Fruit fly (Drosophila melanogaster) whole organism, pupa: Measurements from ENCODE around the gene CG10864.

Experiments used
- CG10348 ChIP-seq: fragments of 200-800 bp; sonication (Bioruptor generic); IDR thresholded peaks from 2 replicates; pipeline ENCODE4 v1.3.6; 2022; ENCODE audit warnings: missing biosample characterization, missing genetic modification characterization
- CG12605 ChIP-seq: fragments of 200-800 bp; sonication (Bioruptor generic); IDR thresholded peaks from 2 replicates; pipeline ENCODE4 v1.3.6; 2022; ENCODE audit warnings: missing biosample characterization, missing genetic modification characterization
- CG13204 ChIP-seq: fragments of 200-800 bp; sonication (Bioruptor generic); optimal IDR thresholded peaks from 2 replicates; lab custom pipeline; 2018; ENCODE audit warnings: missing biosample characterization, mild to moderate bottlenecking, missing genetic modification characterization, moderate library complexity
- CG14655 ChIP-seq: fragments of 200-800 bp; sonication (Bioruptor generic); optimal IDR thresholded peaks from 3 replicates; lab custom pipeline; 2017; ENCODE audit warnings: mild to moderate bottlenecking, missing biosample characterization, missing genetic modification reagents, missing genetic modification characterization
- CG15710 ChIP-seq: fragments of 200-800 bp; sonication (Bioruptor generic); optimal IDR thresholded peaks from 2 replicates; lab custom pipeline; 2018; ENCODE audit warnings: missing biosample characterization, mild to moderate bottlenecking, missing genetic modification characterization, moderate library complexity
- CG17806 ChIP-seq: fragments of 200-800 bp; sonication (Bioruptor generic); optimal IDR thresholded peaks from 2 replicates; lab custom pipeline; 2018; ENCODE audit warnings: missing biosample characterization, mild to moderate bottlenecking, missing genetic modification characterization, moderate library complexity
- CG32121 ChIP-seq: fragments of 200-800 bp; sonication (Bioruptor generic); IDR thresholded peaks from 2 replicates; pipeline ENCODE4 v1.3.6; 2022; ENCODE audit warnings: missing biosample characterization, missing genetic modification characterization
- CG34367 ChIP-seq: fragments of 200-800 bp; sonication (Bioruptor generic); optimal IDR thresholded peaks from 2 replicates; lab custom pipeline; 2018; ENCODE audit warnings: missing biosample characterization, mild to moderate bottlenecking, missing genetic modification characterization
- CG4496 ChIP-seq: fragments of 200-800 bp; sonication (Bioruptor generic); IDR thresholded peaks from 3 replicates; pipeline ENCODE4 v1.3.6; 2022; ENCODE audit warnings: missing biosample characterization, missing genetic modification characterization
- CG8159 ChIP-seq: fragments of 200-800 bp; sonication (Bioruptor generic); optimal IDR thresholded peaks from 3 replicates; lab custom pipeline; 2018; ENCODE audit warnings: missing biosample characterization, mild to moderate bottlenecking, missing genetic modification characterization, moderate library complexity
- CG8301 ChIP-seq: fragments of 200-800 bp; sonication (Bioruptor generic); optimal IDR thresholded peaks from 2 replicates; lab custom pipeline; 2018; ENCODE audit warnings: missing biosample characterization, mild to moderate bottlenecking, missing genetic modification characterization
- CG9948 ChIP-seq: fragments of 200-800 bp; sonication (Bioruptor generic); optimal IDR thresholded peaks from 2 replicates; lab custom pipeline; 2018; ENCODE audit warnings: missing biosample characterization, mild to moderate bottlenecking, missing genetic modification characterization, moderate library complexity
- D1 ChIP-seq: fragments of 200-800 bp; sonication (Bioruptor generic); optimal IDR thresholded peaks from 2 replicates; lab custom pipeline; 2018; ENCODE audit warnings: missing biosample characterization, mild to moderate bottlenecking, missing genetic modification characterization, moderate library complexity
- EcR ChIP-seq: fragments of 200-800 bp; sonication (Bioruptor generic); optimal IDR thresholded peaks from 3 replicates; lab custom pipeline; 2019; ENCODE audit warnings: missing biosample characterization, missing genetic modification characterization, mild to moderate bottlenecking, moderate library complexity, missing genetic modification reagents
- Ets98B ChIP-seq: fragments of 200-800 bp; sonication (Bioruptor generic); IDR thresholded peaks from 2 replicates; pipeline ENCODE4 v1.3.6; 2022; ENCODE audit warnings: missing biosample characterization, missing genetic modification characterization
- Pif1A ChIP-seq: fragments of 200-800 bp; sonication (Bioruptor generic); optimal IDR thresholded peaks from 3 replicates; lab custom pipeline; 2016; ENCODE audit warnings: missing biosample characterization, missing genetic modification characterization
- Pif1B ChIP-seq: fragments of 200-800 bp; sonication (Bioruptor generic); optimal IDR thresholded peaks from 3 replicates; lab custom pipeline; 2016; ENCODE audit warnings: missing biosample characterization, missing genetic modification characterization
- Snoo ChIP-seq: fragments of 200-800 bp; sonication (Bioruptor generic); optimal IDR thresholded peaks from 3 replicates; lab custom pipeline; 2017; ENCODE audit warnings: missing biosample characterization, mild to moderate bottlenecking, missing genetic modification characterization, inconsistent platforms
- fd96Ca ChIP-seq: fragments of 200-800 bp; sonication (Bioruptor generic); IDR thresholded peaks from 3 replicates; pipeline ENCODE4 v1.3.6; 2022; ENCODE audit warnings: missing biosample characterization, missing genetic modification characterization
- gl ChIP-seq: fragments of 200-800 bp; sonication (Bioruptor generic); optimal IDR thresholded peaks from 2 replicates; lab custom pipeline; 2018; ENCODE audit warnings: missing biosample characterization, mild to moderate bottlenecking, missing genetic modification characterization
- rn ChIP-seq: fragments of 200-800 bp; sonication (Bioruptor generic); IDR thresholded peaks from 2 replicates; pipeline ENCODE4 v1.3.6; 2022; ENCODE audit warnings: missing biosample characterization, missing genetic modification characterization

The CG10864 gene

dm6 chr3R:18372688-18373304, 38.6 kb downstream of the CG10864 start, which contains the start of gene gl:
Gene gl (minus strand): TSS chr3R:18372738.
- TF ChIP-seq fd96Ca (GFP tag; lab: Robert Waterston, UW) (no peak), CG9948 (no peak), CG8301 (tag; lab: Kevin White, UChicago) (no peak), gl (tag; lab: Kevin White, UChicago) (peak; percentile 2)
- TF ChIP-seq, all 21 proteins: peak for 1

dm6 chr3R:18371346-18371745, 40.1 kb downstream of the CG10864 start:
- TF ChIP-seq CG9948 (no peak), D1 (tag; lab: Kevin White, UChicago) (no peak), CG8301 (tag; lab: Kevin White, UChicago) (no peak), rn (no peak), CG14655 (GFP tag; lab: Kevin White, UChicago) (no peak), Snoo (tag; lab: Kevin White, UChicago) (no peak), Ets98B (GFP tag; lab: Robert Waterston, UW) (peak; percentile 49), CG12605 (GFP tag; lab: Robert Waterston, UW) (peak; percentile 80), gl (tag; lab: Kevin White, UChicago) (peak; percentile 68), CG10348 (GFP tag; lab: Robert Waterston, UW) (no peak), CG8159 (tag; lab: Kevin White, UChicago) (no peak), Pif1A (GFP tag; lab: Kevin White, UChicago) (peak; percentile 36), CG17806 (no peak), CG34367 (tag; lab: Kevin White, UChicago) (peak; percentile 5), Pif1B (GFP tag; lab: Kevin White, UChicago) (no peak), fd96Ca (GFP tag; lab: Robert Waterston, UW) (peak; percentile 64; the same call in 2 of the 3 replicates), CG13204 (GFP tag; lab: Kevin White, UChicago) (no peak), CG32121 (GFP tag; lab: Robert Waterston, UW) (peak; percentile 66), CG15710 (no peak), EcR (GFP tag; lab: Kevin White, UChicago) (no peak), CG4496 (peak; percentile 62; the same call in 2 of the 3 replicates)
- TF ChIP-seq, all 21 proteins: peak for 8

- TF ChIP-seq CG34367 (tag; lab: Kevin White, UChicago) (no peak), CG17806 (no peak), CG8159 (tag; lab: Kevin White, UChicago) (no peak), fd96Ca (GFP tag; lab: Robert Waterston, UW) (no peak)
Observed at dm6 chr3R:18368595-18368994, 42.8 kb downstream of the CG10864 start.

dm6 chr3R:18366644-18366985, 44.8 kb downstream of the CG10864 start:
- TF ChIP-seq D1 (tag; lab: Kevin White, UChicago) (no peak), fd96Ca (GFP tag; lab: Robert Waterston, UW) (0 out of 3 replicates have a peak, but pooled peaks have one; percentile 1), CG8159 (tag; lab: Kevin White, UChicago) (no peak), gl (tag; lab: Kevin White, UChicago) (no peak), Pif1A (GFP tag; lab: Kevin White, UChicago) (no peak), Ets98B (GFP tag; lab: Robert Waterston, UW) (no peak), EcR (GFP tag; lab: Kevin White, UChicago) (no peak)

- TF ChIP-seq fd96Ca (GFP tag; lab: Robert Waterston, UW) (0 out of 3 replicates have a peak, but pooled peaks have one; percentile 29), rn (no peak), CG14655 (GFP tag; lab: Kevin White, UChicago) (peak; percentile 47), Pif1A (GFP tag; lab: Kevin White, UChicago) (no peak), Snoo (tag; lab: Kevin White, UChicago) (no peak), CG12605 (GFP tag; lab: Robert Waterston, UW) (no peak), CG8159 (tag; lab: Kevin White, UChicago) (peak; percentile 45), Pif1B (GFP tag; lab: Kevin White, UChicago) (no peak), CG15710 (peak; percentile 45), CG17806 (peak; percentile 20), D1 (tag; lab: Kevin White, UChicago) (no peak)
Observed at dm6 chr3R:18365978-18366643, 45.3 kb downstream of the CG10864 start, which contains the start of the genes WRNexo and Nup43. Gene WRNexo (minus strand): TSS chr3R:18366162. Gene Nup43 (plus strand): TSS chr3R:18366638.

dm6 chr3R:18361694-18362093, 49.7 kb downstream of the CG10864 start, which contains the start of gene hmw:
Gene hmw (plus strand): TSS chr3R:18361994.
- no peak for TF ChIP-seq Pif1B (GFP tag; lab: Kevin White, UChicago)
- TF ChIP-seq fd96Ca (GFP tag; lab: Robert Waterston, UW), result no peak
- TF ChIP-seq EcR (GFP tag; lab: Kevin White, UChicago), result no peak
- no peak for TF ChIP-seq CG32121 (GFP tag; lab: Robert Waterston, UW)
- TF ChIP-seq CG8159 (tag; lab: Kevin White, UChicago), result no peak
- TF ChIP-seq CG13204 (GFP tag; lab: Kevin White, UChicago), result no peak
- TF ChIP-seq D1 (tag; lab: Kevin White, UChicago), result no peak
- no peak for TF ChIP-seq CG10348 (GFP tag; lab: Robert Waterston, UW)
- TF ChIP-seq CG4496, result no peak
- TF ChIP-seq rn, result no peak
- no peak for TF ChIP-seq CG14655 (GFP tag; lab: Kevin White, UChicago)
- TF ChIP-seq Pif1A (GFP tag; lab: Kevin White, UChicago), result no peak
- no peak for TF ChIP-seq CG15710
- no peak for TF ChIP-seq CG12605 (GFP tag; lab: Robert Waterston, UW)
- no peak for TF ChIP-seq CG34367 (tag; lab: Kevin White, UChicago)
- no peak for TF ChIP-seq CG17806
- TF ChIP-seq CG9948, result no peak
- no peak for TF ChIP-seq Ets98B (GFP tag; lab: Robert Waterston, UW)
- no peak for TF ChIP-seq CG8301 (tag; lab: Kevin White, UChicago)
- TF ChIP-seq Snoo (tag; lab: Kevin White, UChicago), result no peak
